Worm (Caenorhabditis elegans): ENCODE measurements around the gene Y45F10C.4.

The Y45F10C.4 gene

DNA sequence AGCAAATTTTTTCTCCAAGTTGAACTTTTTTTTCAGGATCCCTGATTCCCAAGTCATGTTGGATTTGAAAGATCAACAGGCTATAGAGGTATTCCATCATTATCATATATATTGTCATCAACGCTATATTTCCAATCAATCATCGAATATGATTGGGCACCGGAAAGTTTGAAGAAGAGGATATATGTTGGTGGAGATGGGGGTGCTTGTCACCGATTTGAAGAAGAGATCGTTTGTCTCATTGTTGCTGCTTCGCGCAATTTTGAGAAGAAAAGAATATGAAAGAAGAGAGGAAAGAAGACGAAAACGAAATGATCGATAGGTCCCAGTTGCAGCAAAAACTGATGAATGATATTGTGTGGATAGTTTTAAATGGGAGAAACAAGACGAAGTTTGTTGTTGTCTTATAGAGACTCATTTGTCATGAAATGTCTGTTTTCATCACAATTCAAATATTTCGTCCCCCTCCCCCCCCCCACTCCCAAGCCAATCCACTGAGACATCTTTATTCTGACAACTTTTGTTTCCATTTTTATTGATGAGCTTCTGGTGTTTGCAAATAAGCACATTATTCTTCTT lies 25.4 kb upstream of the Y45F10C.4 start, which contains the start of gene T23G4.2:
Gene T23G4.2 (minus strand): TSS at position 255 of the 579 bp plus-strand sequence.
- TF ChIP-seq hmg-4 (GFP tag; optimal IDR thresholded peaks at IDR 0.05) (no peak), B0310.2 (tag; optimal IDR thresholded peaks at IDR 0.05) (no peak), ceh-36 (tag; optimal IDR thresholded peaks at IDR 0.05) (no peak), tra-4 (tag; optimal IDR thresholded peaks at IDR 0.05) (no peak), ama-1 (optimal IDR thresholded peaks at IDR 0.05) (no peak), tbx-11 (GFP tag; IDR thresholded peaks at IDR 0.05) (no peak), flt-1 (GFP tag; IDR thresholded peaks at IDR 0.05) (no peak), ceh-13 (GFP tag; optimal IDR thresholded peaks at IDR 0.05) (no peak), tbx-37 (GFP tag; conservative IDR thresholded peaks at IDR 0.05) (no peak), sea-1 (GFP tag; conservative IDR thresholded peaks at IDR 0.05) (no peak), F13C5.2 (tag; optimal IDR thresholded peaks at IDR 0.05) (no peak), scrt-1 (GFP tag; IDR thresholded peaks at IDR 0.05) (no peak), pes-1 (GFP tag; IDR thresholded peaks at IDR 0.05) (no peak), ets-7 (tag; optimal IDR thresholded peaks at IDR 0.05) (no peak)

- TF ChIP-seq B0310.2 (tag; optimal IDR thresholded peaks at IDR 0.05) = no peak
- no peak for TF ChIP-seq ceh-13 (GFP tag; optimal IDR thresholded peaks at IDR 0.05)
- no peak for TF ChIP-seq pes-1 (GFP tag; IDR thresholded peaks at IDR 0.05)
- TF ChIP-seq ets-7 (tag; optimal IDR thresholded peaks at IDR 0.05) = no peak
- no peak for TF ChIP-seq tbx-11 (GFP tag; IDR thresholded peaks at IDR 0.05)
- no peak for TF ChIP-seq aly-1 (tag; optimal IDR thresholded peaks at IDR 0.05)
- TF ChIP-seq scrt-1 (GFP tag; IDR thresholded peaks at IDR 0.05) = no peak
- TF ChIP-seq flt-1 (GFP tag; IDR thresholded peaks at IDR 0.05) = no peak
Observed at ce11 chrIV:13687631-13688030, 23.6 kb upstream of the Y45F10C.4 start.

DNA sequence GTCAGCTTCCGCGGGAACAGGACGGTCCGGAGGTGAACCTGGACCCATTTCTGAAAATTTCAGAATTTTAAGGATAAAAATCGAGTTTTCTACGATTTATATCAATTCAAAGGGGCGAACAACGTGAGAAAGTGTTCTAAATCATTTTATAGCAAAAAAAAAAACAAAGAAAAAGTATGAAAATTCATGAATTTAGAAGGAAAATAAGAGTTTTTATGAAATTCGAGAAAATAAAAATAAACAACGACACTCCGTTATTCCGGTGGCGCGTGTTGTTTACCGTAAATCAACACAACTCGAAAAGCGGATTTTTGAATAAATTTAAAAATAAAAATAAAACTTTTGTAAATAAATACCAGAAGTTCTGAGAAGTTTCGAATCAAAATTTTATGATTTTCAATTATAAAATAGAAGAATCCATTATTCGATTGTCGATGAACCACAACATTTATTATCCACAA lies 23.0 kb upstream of the Y45F10C.4 start, which contains the start of gene nyn-1:
Gene nyn-1 (minus strand): TSS at position 51 of the 461 bp plus-strand sequence.
- TF ChIP-seq ama-1 (optimal IDR thresholded peaks at IDR 0.05) = no peak

DNA sequence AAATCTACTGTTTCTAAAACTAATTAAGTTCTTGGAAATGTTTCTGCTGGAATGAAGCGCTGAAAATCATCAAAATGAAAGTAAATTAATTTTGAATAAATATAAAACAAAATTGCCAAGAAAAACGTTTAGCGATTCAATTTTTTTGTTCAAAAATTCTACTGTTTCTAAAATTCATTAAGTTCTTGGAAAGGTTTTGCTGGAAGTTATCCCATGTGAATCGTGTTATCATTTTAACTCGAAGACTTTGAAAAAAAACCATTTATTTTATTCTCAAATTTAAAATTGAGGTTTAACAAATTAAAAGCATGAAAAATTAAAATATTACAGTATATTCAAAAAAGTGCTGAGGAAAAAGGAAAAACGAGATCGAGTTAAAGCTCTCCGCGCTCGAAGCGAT lies 20.8 kb upstream of the Y45F10C.4 start:
- TF ChIP-seq hmg-4 (GFP tag; optimal IDR thresholded peaks at IDR 0.05) (no peak), ceh-36 (tag; optimal IDR thresholded peaks at IDR 0.05) (no peak), B0310.2 (tag; optimal IDR thresholded peaks at IDR 0.05) (no peak), flt-1 (GFP tag; IDR thresholded peaks at IDR 0.05) (no peak), hmbx-1 (tag; optimal IDR thresholded peaks at IDR 0.05) (no peak), sea-1 (GFP tag; conservative IDR thresholded peaks at IDR 0.05) (no peak), scrt-1 (GFP tag; IDR thresholded peaks at IDR 0.05) (no peak), aly-1 (tag; optimal IDR thresholded peaks at IDR 0.05) (no peak), F13C5.2 (tag; optimal IDR thresholded peaks at IDR 0.05) (no peak), hnd-1 (tag; optimal IDR thresholded peaks at IDR 0.05) (no peak), ama-1 (optimal IDR thresholded peaks at IDR 0.05) (no peak), pes-1 (GFP tag; IDR thresholded peaks at IDR 0.05) (no peak), tra-4 (tag; optimal IDR thresholded peaks at IDR 0.05) (no peak), ceh-13 (GFP tag; optimal IDR thresholded peaks at IDR 0.05) (no peak), tbx-11 (GFP tag; IDR thresholded peaks at IDR 0.05) (no peak), tbx-37 (GFP tag; conservative IDR thresholded peaks at IDR 0.05) (no peak), ets-7 (tag; optimal IDR thresholded peaks at IDR 0.05) (no peak)

DNA sequence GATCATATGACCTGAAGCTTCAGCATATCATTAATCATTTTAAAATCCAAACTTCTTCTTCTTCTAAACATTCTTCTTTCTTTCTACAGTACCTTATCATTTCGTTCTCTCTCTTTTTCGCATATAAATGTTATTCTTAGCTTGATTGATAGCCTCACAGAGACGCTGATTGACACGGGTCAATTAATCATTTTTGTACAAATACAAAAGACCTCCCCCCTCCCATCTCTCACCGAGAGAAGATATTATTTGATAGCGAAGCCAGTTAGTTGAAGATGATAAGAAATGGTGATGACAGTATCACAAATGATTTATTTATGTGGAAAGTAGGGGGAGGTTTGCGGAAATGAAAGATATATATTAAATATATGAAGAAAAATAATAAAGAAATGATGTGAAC lies 18.7 kb upstream of the Y45F10C.4 start:
- TF ChIP-seq scrt-1 (GFP tag; IDR thresholded peaks at IDR 0.05) = no peak
- no peak for TF ChIP-seq ets-7 (tag; optimal IDR thresholded peaks at IDR 0.05)
- no peak for TF ChIP-seq aly-1 (tag; optimal IDR thresholded peaks at IDR 0.05)
- no peak for TF ChIP-seq ceh-13 (GFP tag; optimal IDR thresholded peaks at IDR 0.05)
- TF ChIP-seq sea-1 (GFP tag; conservative IDR thresholded peaks at IDR 0.05) = no peak
- no peak for TF ChIP-seq pes-1 (GFP tag; IDR thresholded peaks at IDR 0.05)
- TF ChIP-seq ama-1 (optimal IDR thresholded peaks at IDR 0.05) = no peak

DNA sequence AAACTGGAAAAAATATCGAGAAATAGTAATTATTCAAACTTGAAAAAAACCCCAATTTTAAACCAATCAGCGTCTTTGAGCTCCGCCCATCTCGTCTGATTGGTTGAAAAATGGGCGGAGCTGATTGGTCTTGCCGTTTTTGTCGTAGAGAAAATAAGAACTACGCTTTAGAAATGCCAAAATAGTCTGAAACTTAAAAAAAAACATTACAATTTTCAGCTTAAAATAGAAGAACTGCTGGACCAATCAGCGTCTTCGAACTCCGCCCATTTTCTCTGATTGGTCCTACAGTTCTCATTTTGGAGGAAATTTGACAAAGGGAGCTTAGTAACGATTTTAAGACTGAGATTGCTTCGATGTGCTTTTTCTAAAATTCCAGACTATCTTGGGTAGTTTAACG lies 15.5 kb upstream of the Y45F10C.4 start:
- TF ChIP-seq aly-1 (tag; optimal IDR thresholded peaks at IDR 0.05) (no peak), B0310.2 (tag; optimal IDR thresholded peaks at IDR 0.05) (no peak), pes-1 (GFP tag; IDR thresholded peaks at IDR 0.05) (no peak), flt-1 (GFP tag; IDR thresholded peaks at IDR 0.05) (no peak), hnd-1 (tag; optimal IDR thresholded peaks at IDR 0.05) (no peak), ets-7 (tag; optimal IDR thresholded peaks at IDR 0.05) (no peak)

DNA sequence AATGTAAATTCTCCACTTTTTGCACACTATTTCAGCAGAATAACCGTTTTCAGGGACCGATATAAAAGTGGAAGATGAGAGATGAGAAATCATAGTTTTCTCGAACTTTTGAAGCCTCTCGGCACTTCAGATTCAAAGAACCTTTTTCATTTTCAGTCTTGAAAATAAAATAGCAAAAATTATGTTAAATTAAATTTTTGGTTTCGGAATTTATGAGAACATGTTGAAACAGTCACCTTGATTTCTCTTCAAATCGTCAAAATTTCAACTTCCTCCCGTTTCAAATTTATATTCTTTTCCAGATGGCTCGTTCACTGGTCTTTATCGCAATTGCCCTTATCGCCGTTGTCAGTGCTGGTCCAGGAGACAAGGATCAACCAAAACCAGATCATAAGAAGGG lies 14.7 kb upstream of the Y45F10C.4 start, which contains the start of gene srlf-26:
Gene srlf-26 (plus strand): TSS at position 301 of the 400 bp plus-strand sequence.
- TF ChIP-seq tra-4 (tag; optimal IDR thresholded peaks at IDR 0.05) = no peak
- no peak for TF ChIP-seq ama-1 (optimal IDR thresholded peaks at IDR 0.05)
- TF ChIP-seq tbx-11 (GFP tag; IDR thresholded peaks at IDR 0.05) = no peak
- TF ChIP-seq scrt-1 (GFP tag; IDR thresholded peaks at IDR 0.05) = no peak

- TF ChIP-seq flt-1 (GFP tag; IDR thresholded peaks at IDR 0.05) = no peak
- no peak for TF ChIP-seq tbx-37 (GFP tag; conservative IDR thresholded peaks at IDR 0.05)
- TF ChIP-seq ama-1 (optimal IDR thresholded peaks at IDR 0.05) = no peak
- no peak for TF ChIP-seq aly-1 (tag; optimal IDR thresholded peaks at IDR 0.05)
- TF ChIP-seq sea-1 (GFP tag; conservative IDR thresholded peaks at IDR 0.05) = no peak
- no peak for TF ChIP-seq ets-7 (tag; optimal IDR thresholded peaks at IDR 0.05)
- no peak for TF ChIP-seq pes-1 (GFP tag; IDR thresholded peaks at IDR 0.05)
- no peak for TF ChIP-seq ceh-36 (tag; optimal IDR thresholded peaks at IDR 0.05)
- TF ChIP-seq tra-4 (tag; optimal IDR thresholded peaks at IDR 0.05) = no peak
- TF ChIP-seq F13C5.2 (tag; optimal IDR thresholded peaks at IDR 0.05) = no peak
- TF ChIP-seq hmbx-1 (tag; optimal IDR thresholded peaks at IDR 0.05) = no peak
- TF ChIP-seq B0310.2 (tag; optimal IDR thresholded peaks at IDR 0.05) = no peak
- no peak for TF ChIP-seq hnd-1 (tag; optimal IDR thresholded peaks at IDR 0.05)
- no peak for TF ChIP-seq ceh-13 (GFP tag; optimal IDR thresholded peaks at IDR 0.05)
- no peak for TF ChIP-seq tbx-11 (GFP tag; IDR thresholded peaks at IDR 0.05)
- TF ChIP-seq hmg-4 (GFP tag; optimal IDR thresholded peaks at IDR 0.05) = no peak
- no peak for TF ChIP-seq scrt-1 (GFP tag; IDR thresholded peaks at IDR 0.05)
Observed at ce11 chrIV:13673504-13673903, 9.5 kb upstream of the Y45F10C.4 start, which contains the start of gene oac-48. oac-48 (plus strand) TSS chrIV:13673804.
